Fruit fly (Drosophila melanogaster): ENCODE data around the gene cocoon.

Gene cocoon

DNA sequence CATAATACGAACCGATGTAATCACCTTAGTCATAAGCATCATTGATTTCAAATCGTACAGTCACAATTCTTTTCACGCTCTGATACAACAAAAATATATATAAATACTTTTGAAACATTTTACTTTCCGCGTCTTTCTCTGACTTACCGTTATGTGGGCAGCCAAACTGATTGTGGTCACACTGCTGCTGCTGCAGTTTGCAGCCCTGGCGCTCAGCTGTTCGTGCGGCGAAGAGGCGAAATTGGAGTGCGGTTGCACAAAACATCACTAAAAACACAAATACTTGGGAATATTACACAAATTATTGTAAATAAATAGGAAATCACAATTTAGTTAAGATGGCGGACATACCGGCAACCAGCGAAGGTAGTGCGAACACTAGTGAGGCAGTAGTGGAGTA, 35.5 kb upstream of the cocoon start, which contains the start of the genes gdl and gdl-ORF39 (continued):
- TF ChIP-seq chinmo (GFP tag; IDR thresholded peaks at IDR 0.05; ENCODE audit: partially characterized antibody) = no peak
- no peak; the same call in 1 of the 2 replicates for TF ChIP-seq chm (GFP tag; IDR thresholded peaks at IDR 0.05)
- TF ChIP-seq CG4360 (GFP tag; IDR thresholded peaks at IDR 0.05) = no peak
- TF ChIP-seq CG14710 (tag; optimal IDR thresholded peaks at IDR 0.05) = peak; percentile 100
- no peak for TF ChIP-seq pb (GFP tag; optimal IDR thresholded peaks at IDR 0.05)
- no peak for TF ChIP-seq Usf (GFP tag; optimal IDR thresholded peaks at IDR 0.05)
- peak; percentile 46; the same call in 2 of the 3 replicates for TF ChIP-seq Opbp (GFP tag; IDR thresholded peaks at IDR 0.05; ENCODE audit: partially characterized antibody)
- no peak for TF ChIP-seq CG8944 (GFP tag; optimal IDR thresholded peaks at IDR 0.05)
- no peak for TF ChIP-seq E2f1 (GFP tag; IDR thresholded peaks at IDR 0.05)
- TF ChIP-seq stwl (tag; optimal IDR thresholded peaks at IDR 0.05) = peak; percentile 71
- no peak for TF ChIP-seq ERR (GFP tag; optimal IDR thresholded peaks at IDR 0.05)
- TF ChIP-seq CG31224 (GFP tag; IDR thresholded peaks at IDR 0.05) = no peak
- no peak for TF ChIP-seq CG7786 (GFP tag; optimal IDR thresholded peaks at IDR 0.05)
- no peak for TF ChIP-seq hth (optimal IDR thresholded peaks at IDR 0.05)
- TF ChIP-seq CG5245 (GFP tag; optimal IDR thresholded peaks at IDR 0.05) = no peak
- TF ChIP-seq Nf-YC (tag; optimal IDR thresholded peaks at IDR 0.05) = no peak
- no peak for TF ChIP-seq CG4617 (GFP tag; optimal IDR thresholded peaks at IDR 0.05; ENCODE audit: borderline replicate concordance)
- TF ChIP-seq pros (GFP tag; optimal IDR thresholded peaks at IDR 0.05) = no peak
- no peak for TF ChIP-seq her (GFP tag; optimal IDR thresholded peaks at IDR 0.05)
- no peak for TF ChIP-seq CG6689 (GFP tag; IDR thresholded peaks at IDR 0.05)
- no peak for TF ChIP-seq scrt (GFP tag; optimal IDR thresholded peaks at IDR 0.05)

DNA sequence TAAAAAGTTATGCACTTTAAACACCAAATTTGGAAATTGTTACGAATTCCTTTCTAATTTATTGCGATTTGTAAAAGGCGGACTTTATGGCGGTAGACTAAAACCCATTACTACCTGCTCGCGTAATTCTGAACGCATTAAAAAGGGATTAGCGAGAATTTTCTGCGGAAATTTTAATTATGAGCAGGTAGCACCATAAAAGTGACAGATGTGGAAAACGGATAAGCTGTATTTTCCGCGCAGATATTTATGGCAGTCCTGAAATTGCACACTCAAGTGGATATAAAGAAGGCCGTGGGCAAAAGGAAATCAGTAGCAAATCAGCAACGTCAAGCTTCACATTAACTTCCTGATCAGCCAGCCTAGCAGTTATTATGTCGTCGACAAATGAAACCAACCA, 34.8 kb upstream of the cocoon start, which contains the start of gene Z600:
Gene Z600 (plus strand): TSS at position 312 of the 400 bp plus-strand sequence.
- TF ChIP-seq mld (GFP tag; IDR thresholded peaks at IDR 0.05; ENCODE audit: partially characterized antibody) (0 out of 3 replicates have a peak, but pooled peaks have one; percentile 16), Oaz (GFP tag; IDR thresholded peaks at IDR 0.05) (no peak), CG9609 (GFP tag; optimal IDR thresholded peaks at IDR 0.05) (no peak), cad (GFP tag; optimal IDR thresholded peaks at IDR 0.05) (peak; percentile 95), al (GFP tag; IDR thresholded peaks at IDR 0.05) (no peak), CG7271 (tag; optimal IDR thresholded peaks at IDR 0.05) (peak; percentile 76), tap (tag; optimal IDR thresholded peaks at IDR 0.05) (no peak), tna (GFP tag; IDR thresholded peaks at IDR 0.05; ENCODE audit: partially characterized antibody) (0 out of 2 replicates have a peak, but pooled peaks have one; percentile 14), inv (GFP tag; IDR thresholded peaks at IDR 0.05; ENCODE audit: partially characterized antibody) (peak; percentile 21; the same call in 1 of the 2 replicates), luna (GFP tag; optimal IDR thresholded peaks at IDR 0.05) (no peak), zen (tag; optimal IDR thresholded peaks at IDR 0.05) (peak; percentile 100), pb (GFP tag; optimal IDR thresholded peaks at IDR 0.05) (no peak), CG31365 (tag; optimal IDR thresholded peaks at IDR 0.05) (no peak)

DNA sequence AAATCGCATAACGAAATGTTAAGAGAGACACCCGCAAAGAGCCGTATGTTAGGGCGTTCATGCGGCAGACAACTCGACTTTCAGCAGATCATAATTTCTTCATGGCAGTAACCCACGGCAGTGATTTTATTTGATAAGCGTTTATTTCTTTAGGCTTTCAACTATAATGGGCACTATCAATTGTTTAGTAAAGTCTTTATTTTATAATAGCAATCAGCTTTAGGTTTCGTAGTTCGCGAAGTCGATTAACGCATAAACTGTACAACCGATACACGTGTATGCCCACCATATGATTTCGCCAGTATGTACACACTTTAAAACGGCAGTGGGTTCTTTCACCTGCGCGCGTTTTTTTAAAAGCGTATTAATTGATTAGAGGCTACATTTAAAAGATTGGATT, 34.3 kb upstream of the cocoon start, which contains the start of gene CG7841:
Gene CG7841 (minus strand): TSS at position 20 of the 400 bp plus-strand sequence.
- TF ChIP-seq CG1024 (GFP tag; IDR thresholded peaks at IDR 0.05) (peak; percentile 94; the same call in 1 of the 2 replicates), YL-1 (GFP tag; optimal IDR thresholded peaks at IDR 0.05) (peak; percentile 95), CG4854 (GFP tag; optimal IDR thresholded peaks at IDR 0.05) (peak; percentile 97), Stat92E (GFP tag; optimal IDR thresholded peaks at IDR 0.05) (peak in 1 of 3 experiments; percentile 95), kay (GFP tag; optimal IDR thresholded peaks at IDR 0.05) (peak; percentile 93), CG14710 (tag; optimal IDR thresholded peaks at IDR 0.05) (peak; percentile 100), seq (GFP tag; IDR thresholded peaks at IDR 0.05) (peak; percentile 97), CG8281 (tag; optimal IDR thresholded peaks at IDR 0.05) (peak; percentile 89), emc (GFP tag; optimal IDR thresholded peaks at IDR 0.05) (peak; percentile 90), ash1 (GFP tag; optimal IDR thresholded peaks at IDR 0.05) (peak; percentile 95), CG9609 (GFP tag; optimal IDR thresholded peaks at IDR 0.05) (peak; percentile 96), E2f1 (GFP tag; IDR thresholded peaks at IDR 0.05) (peak; percentile 93), CG9932 (GFP tag; IDR thresholded peaks at IDR 0.05) (peak; percentile 90), hb (GFP tag; IDR thresholded peaks at IDR 0.05; ENCODE audit: partially characterized antibody) (no peak), H15 (GFP tag; IDR thresholded peaks at IDR 0.05) (no peak; the same call in 2 of the 3 replicates), HmgZ (tag; optimal IDR thresholded peaks at IDR 0.05) (peak; percentile 99), CG8944 (GFP tag; optimal IDR thresholded peaks at IDR 0.05) (peak; percentile 93), knrl (GFP tag; IDR thresholded peaks at IDR 0.05; ENCODE audit: partially characterized antibody) (no peak), tna (GFP tag; IDR thresholded peaks at IDR 0.05; ENCODE audit: partially characterized antibody) (no peak), CG9727 (GFP tag; optimal IDR thresholded peaks at IDR 0.05) (peak; percentile 99)
